Fruit fly (Drosophila melanogaster) whole organism, embryonic: Measurements from ENCODE around the gene CG2961.

Experiments used
- CG14667 ChIP-seq: fragments of 200-800 bp; sonication (Bioruptor generic); IDR thresholded peaks from 2 replicates; pipeline ENCODE4 v1.3.6; 2022; ENCODE audit warnings: missing biosample characterization, missing genetic modification characterization
- CG17361 ChIP-seq: fragments of 200-800 bp; sonication (Bioruptor generic); IDR thresholded peaks from 3 replicates; pipeline ENCODE4 v1.3.6; 2022; ENCODE audit warnings: missing biosample characterization, missing genetic modification characterization
- CG2120 ChIP-seq: fragments of 200-800 bp; sonication (Bioruptor generic); optimal IDR thresholded peaks from 3 replicates; lab custom pipeline; 2016; ENCODE audit warnings: missing biosample characterization, missing genetic modification characterization
- Dfd ChIP-seq, 2 experiments: fragments of >200 bp; optimal IDR thresholded peaks; 2 replicates each; lab custom pipeline; 2017; ENCODE audit warnings: missing biosample characterization in 2 of 2, missing genetic modification characterization in 2 of 2
- H15 ChIP-seq: fragments of 200-800 bp; sonication (Bioruptor generic); IDR thresholded peaks from 3 replicates; pipeline ENCODE4 v1.3.6; 2022; ENCODE audit warnings: missing biosample characterization, missing genetic modification characterization
- Med ChIP-seq: fragments of 200-800 bp; sonication (Bioruptor generic); peaks from one replicate; lab custom pipeline; 2016; ENCODE audit warnings: missing biosample characterization, missing genetic modification characterization, mild to moderate bottlenecking, inconsistent platforms, moderate library complexity
- Ravus ChIP-seq: fragments of 200-800 bp; sonication (Bioruptor generic); IDR thresholded peaks from 2 replicates; pipeline ENCODE4 v1.3.6; 2022; ENCODE audit warnings: missing biosample characterization, missing genetic modification characterization
- ap ChIP-seq: fragments of 200-800 bp; sonication (Bioruptor generic); IDR thresholded peaks from 2 replicates; pipeline ENCODE4 v1.3.6; 2022; ENCODE audit warnings: missing biosample characterization, missing genetic modification characterization
- bcd ChIP-seq: fragments of 200-800 bp; sonication (Bioruptor generic); optimal IDR thresholded peaks from 2 replicates; lab custom pipeline; 2017; ENCODE audit warnings: missing biosample characterization, mild to moderate bottlenecking, missing genetic modification characterization
- en ChIP-seq: fragments of 200-800 bp; sonication (Bioruptor generic); optimal IDR thresholded peaks from 2 replicates; lab custom pipeline; 2016; ENCODE audit warnings: missing biosample characterization, missing genetic modification characterization
- klu ChIP-seq: fragments of 200-800 bp; sonication (Bioruptor generic); IDR thresholded peaks from 2 replicates; pipeline ENCODE4 v1.3.6; 2022; ENCODE audit warnings: missing biosample characterization, missing genetic modification characterization
- onecut ChIP-seq: fragments of 200-800 bp; sonication (Bioruptor generic); IDR thresholded peaks from 2 replicates; pipeline ENCODE4 v1.3.6; 2022; ENCODE audit warnings: missing biosample characterization, missing genetic modification characterization
- wor ChIP-seq: fragments of 200-800 bp; sonication (Bioruptor generic); IDR thresholded peaks from 2 replicates; pipeline ENCODE4 v1.3.6; 2022; ENCODE audit warnings: missing biosample characterization, missing genetic modification characterization

CG2961 gene

DNA sequence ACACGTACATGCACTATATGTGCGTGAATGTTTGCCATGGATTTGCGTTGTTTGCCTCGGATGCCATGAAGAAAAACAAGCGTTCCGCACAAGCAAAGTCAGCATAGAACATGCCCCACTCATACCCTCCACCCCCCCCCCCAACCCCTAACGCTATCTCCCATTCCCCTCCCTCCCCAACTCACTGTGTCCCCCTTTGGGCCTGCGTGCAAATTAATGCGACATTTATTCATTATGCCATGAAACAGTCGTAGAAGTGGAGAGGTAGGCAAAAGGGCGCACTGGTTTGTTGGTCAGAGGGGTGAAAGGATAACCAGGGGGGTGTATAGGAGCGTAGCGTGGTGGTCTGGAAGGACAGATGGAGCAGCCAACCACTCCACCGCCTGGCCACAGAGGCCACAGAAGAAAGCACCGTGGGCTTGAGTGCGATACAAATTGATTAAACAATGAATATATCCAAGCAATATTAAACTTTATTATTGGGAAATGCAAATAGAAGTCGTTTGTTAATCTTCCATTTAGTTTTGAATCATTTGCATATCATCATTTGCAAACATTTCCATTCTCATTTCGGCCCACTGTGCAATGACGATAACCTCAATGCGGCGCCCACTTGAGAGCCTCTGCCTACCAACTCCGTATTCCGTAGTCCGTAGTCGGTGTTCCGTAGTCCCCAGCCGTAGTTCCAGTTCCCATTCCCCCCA is 48.4 kb downstream of the CG2961 start (continued):
- TF ChIP-seq CG14667 (GFP tag; lab: Robert Waterston, UW): peak; percentile 9; the same call in 1 of the 2 replicates
- TF ChIP-seq onecut (GFP tag; lab: Robert Waterston, UW): peak; percentile 29; the same call in 1 of the 2 replicates
- peak; percentile 56 for TF ChIP-seq klu (GFP tag; lab: Robert Waterston, UW)
- TF ChIP-seq CG2120 (GFP tag; lab: Kevin White, UChicago): peak; percentile 81
- TF ChIP-seq bcd (GFP tag; lab: Kevin White, UChicago): peak; percentile 45
- TF ChIP-seq wor: no peak
- TF ChIP-seq H15 (GFP tag; lab: Robert Waterston, UW): 0 out of 3 replicates have a peak, but pooled peaks have one; percentile 15
- no peak for TF ChIP-seq CG17361 (GFP tag; lab: Robert Waterston, UW)
- 0 out of 2 replicates have a peak, but pooled peaks have one; percentile 2 for TF ChIP-seq Ravus (GFP tag; lab: Robert Waterston, UW)

DNA sequence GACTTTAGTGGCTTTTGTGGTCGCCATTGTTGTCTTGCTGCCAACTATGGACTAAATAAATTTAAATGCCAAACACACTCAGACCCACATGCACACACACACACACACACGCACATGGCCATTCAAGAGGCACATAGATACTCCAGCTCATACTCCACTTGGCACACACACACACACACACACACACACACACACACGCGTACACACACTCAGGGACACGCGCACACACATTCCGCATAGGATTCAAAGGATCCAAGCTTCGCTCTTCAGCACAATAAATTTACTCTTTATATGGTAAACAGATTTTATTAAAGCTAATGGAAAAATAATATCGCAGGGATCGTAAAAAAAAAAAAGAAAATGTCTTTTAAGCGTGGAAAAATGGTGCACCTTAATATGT is 50.0 kb downstream of the CG2961 start:
- peak; percentile 49 for TF ChIP-seq Med (GFP tag; lab: Kevin White, UChicago)
- peak in 1 of 2 experiments; percentile 80 for TF ChIP-seq Dfd (GFP tag; optimal IDR thresholded peaks at IDR 0.05; lab: Kevin White, UChicago)
- TF ChIP-seq ap: no peak
- no peak for TF ChIP-seq en (GFP tag; lab: Kevin White, UChicago)
- TF ChIP-seq, all 482 proteins: peak for 2
